Fruit fly (Drosophila melanogaster): ENCODE measurements around the gene Saf6.

dm6 chr2L:773247-773646, 42.5 kb downstream of the Saf6 start, which contains the start of gene CG12506:
- TF ChIP-seq h (optimal IDR thresholded peaks at IDR 0.05) = no peak
- TF ChIP-seq CG6654 (GFP tag; optimal IDR thresholded peaks at IDR 0.05) = no peak
- TF ChIP-seq CHES-1-like (GFP tag; optimal IDR thresholded peaks at IDR 0.05) = no peak
- TF ChIP-seq ro (GFP tag; IDR thresholded peaks at IDR 0.05) = no peak
- TF ChIP-seq gem (tag; optimal IDR thresholded peaks at IDR 0.05) = no peak
- no peak for TF ChIP-seq Sox100B (GFP tag; optimal IDR thresholded peaks at IDR 0.05)
- TF ChIP-seq al (GFP tag; IDR thresholded peaks at IDR 0.05) = no peak
- no peak for TF ChIP-seq Pdp1 (GFP tag; optimal IDR thresholded peaks at IDR 0.05)
